Worm (Caenorhabditis elegans): ENCODE results near the gene cyp-14A2.

cyp-14A2 gene

ce11 chrX:13284618-13285017 is 15.1 kb upstream of the cyp-14A2 start:
- TF ChIP-seq nhr-28 (tag; optimal IDR thresholded peaks at IDR 0.05) (no peak), elt-1 (tag; optimal IDR thresholded peaks at IDR 0.05) (no peak), pha-4 (tag; optimal IDR thresholded peaks at IDR 0.05) (no peak)

- TF ChIP-seq ceh-28 (tag; optimal IDR thresholded peaks at IDR 0.05): no peak
- no peak for TF ChIP-seq ceh-9 (tag; optimal IDR thresholded peaks at IDR 0.05)
These were observed 14.6 kb upstream of the cyp-14A2 start, which contains the start of gene cyp-14A4 for ce11 chrX:13284091-13284490. Gene cyp-14A4 (minus strand): TSS chrX:13284197.

- peak; percentile 16 for TF ChIP-seq elt-2 (tag; optimal IDR thresholded peaks at IDR 0.05)
- TF ChIP-seq elt-1 (tag; optimal IDR thresholded peaks at IDR 0.05): no peak
- TF ChIP-seq nhr-43 (tag; optimal IDR thresholded peaks at IDR 0.05; ENCODE audit: poor library complexity, severe bottlenecking): peak; percentile 62
- TF ChIP-seq mdl-1 (tag; optimal IDR thresholded peaks at IDR 0.05): no peak
These were observed 14.0 kb upstream of the cyp-14A2 start for ce11 chrX:13283462-13283861.

ce11 chrX:13278876-13279275 is 9.4 kb upstream of the cyp-14A2 start, which contains the start of gene phf-33:
Gene phf-33 (minus strand): TSS chrX:13278976.
- TF ChIP-seq unc-39 (tag; optimal IDR thresholded peaks at IDR 0.05): no peak
- no peak for TF ChIP-seq ceh-82 (tag; optimal IDR thresholded peaks at IDR 0.05)
- no peak for TF ChIP-seq fkh-10 (GFP tag; optimal IDR thresholded peaks at IDR 0.05)
- TF ChIP-seq ceh-28 (tag; optimal IDR thresholded peaks at IDR 0.05): no peak
- no peak for TF ChIP-seq ama-1 (optimal IDR thresholded peaks at IDR 0.05)
- TF ChIP-seq ceh-9 (tag; optimal IDR thresholded peaks at IDR 0.05): no peak
- TF ChIP-seq lsy-12 (tag; optimal IDR thresholded peaks at IDR 0.05): no peak
- no peak for TF ChIP-seq nhr-12 (tag; optimal IDR thresholded peaks at IDR 0.05)
- no peak for TF ChIP-seq nhr-237 (tag; optimal IDR thresholded peaks at IDR 0.05)
- TF ChIP-seq pha-4 (tag; optimal IDR thresholded peaks at IDR 0.05): no peak
- TF ChIP-seq ceh-16 (tag; optimal IDR thresholded peaks at IDR 0.05): no peak
- no peak for TF ChIP-seq fkh-2 (tag; optimal IDR thresholded peaks at IDR 0.05)
- TF ChIP-seq daf-12 (tag; optimal IDR thresholded peaks at IDR 0.05): no peak

- TF ChIP-seq ceh-28 (tag; optimal IDR thresholded peaks at IDR 0.05) (no peak), mml-1 (tag; optimal IDR thresholded peaks at IDR 0.05) (no peak), elt-3 (tag; optimal IDR thresholded peaks at IDR 0.05) (no peak)
These were observed 4.6 kb upstream of the cyp-14A2 start, which contains the start of gene cyp-14A3 for ce11 chrX:13274102-13274501. Gene cyp-14A3 (minus strand): TSS chrX:13274202.

- peak; percentile 26 for TF ChIP-seq nhr-23 (tag; optimal IDR thresholded peaks at IDR 0.05)
- no peak for TF ChIP-seq fkh-2 (tag; optimal IDR thresholded peaks at IDR 0.05)
These were observed 2.3 kb downstream of the cyp-14A2 start, which contains the start of gene cyp-14A1 for ce11 chrX:13267230-13267629. Gene cyp-14A1 (minus strand): TSS chrX:13267355.

ce11 chrX:13264550-13264949 is 4.9 kb downstream of the cyp-14A2 start:
- peak; percentile 17 for TF ChIP-seq skn-1 (tag; optimal IDR thresholded peaks at IDR 0.05)
- TF ChIP-seq eor-1 (tag; optimal IDR thresholded peaks at IDR 0.05): no peak
- no peak for TF ChIP-seq ztf-4 (tag; optimal IDR thresholded peaks at IDR 0.05)
- TF ChIP-seq hmg-11 (tag; optimal IDR thresholded peaks at IDR 0.05): peak; percentile 84
- peak; percentile 49 for TF ChIP-seq elt-2 (tag; optimal IDR thresholded peaks at IDR 0.05)
- peak; percentile 55 for TF ChIP-seq lsy-12 (tag; optimal IDR thresholded peaks at IDR 0.05)
- TF ChIP-seq pha-4 (tag; optimal IDR thresholded peaks at IDR 0.05): peak; percentile 57
- TF ChIP-seq ceh-82 (tag; optimal IDR thresholded peaks at IDR 0.05): peak; percentile 34
- no peak for TF ChIP-seq nhr-28 (tag; optimal IDR thresholded peaks at IDR 0.05)
- peak; percentile 48 for TF ChIP-seq nhr-43 (tag; optimal IDR thresholded peaks at IDR 0.05; ENCODE audit: poor library complexity, severe bottlenecking)
- TF ChIP-seq nhr-23 (tag; optimal IDR thresholded peaks at IDR 0.05): peak; percentile 19
- no peak for TF ChIP-seq egl-27 (tag; optimal IDR thresholded peaks at IDR 0.05)
- peak; percentile 52 for TF ChIP-seq tbx-2 (tag; optimal IDR thresholded peaks at IDR 0.05)
- no peak for TF ChIP-seq ceh-16 (tag; optimal IDR thresholded peaks at IDR 0.05)
- peak; percentile 2 for TF ChIP-seq unc-62 (GFP tag; optimal IDR thresholded peaks at IDR 0.05)
- no peak for TF ChIP-seq snpc-4 (tag; optimal IDR thresholded peaks at IDR 0.05)
- TF ChIP-seq ceh-28 (tag; optimal IDR thresholded peaks at IDR 0.05): no peak
- TF ChIP-seq jun-1 (tag; optimal IDR thresholded peaks at IDR 0.05): peak; percentile 55
- TF ChIP-seq fkh-10 (GFP tag; optimal IDR thresholded peaks at IDR 0.05): peak; percentile 23
- peak; percentile 36 for TF ChIP-seq lin-39 (tag; optimal IDR thresholded peaks at IDR 0.05)

Data from whole organism, L3 larva.